Fruit fly (Drosophila melanogaster): Measurements from ENCODE around the gene CG42399.

dm6 chr2L:161453-162175 lies 8.5 kb upstream of the CG42399 start:
- TF ChIP-seq CG17806 (tag; optimal IDR thresholded peaks at IDR 0.05): no peak
- peak; percentile 2 for TF ChIP-seq Pif1A (GFP tag; optimal IDR thresholded peaks at IDR 0.05)
- TF ChIP-seq rn (GFP tag; IDR thresholded peaks at IDR 0.05): no peak
- no peak for TF ChIP-seq CG9948 (tag; optimal IDR thresholded peaks at IDR 0.05)
- peak; percentile 67 for TF ChIP-seq EcR (GFP tag; optimal IDR thresholded peaks at IDR 0.05)
- no peak for TF ChIP-seq CG10348 (GFP tag; IDR thresholded peaks at IDR 0.05)
- TF ChIP-seq CG15710 (tag; optimal IDR thresholded peaks at IDR 0.05): peak; percentile 23
- peak; percentile 19 for TF ChIP-seq Snoo (tag; optimal IDR thresholded peaks at IDR 0.05)
- TF ChIP-seq Ets98B (GFP tag; IDR thresholded peaks at IDR 0.05): no peak
- no peak for TF ChIP-seq CG12605 (GFP tag; IDR thresholded peaks at IDR 0.05)
- no peak for TF ChIP-seq fd96Ca (GFP tag; IDR thresholded peaks at IDR 0.05)
- TF ChIP-seq CG13204 (GFP tag; optimal IDR thresholded peaks at IDR 0.05): peak; percentile 28
- peak; percentile 29 for TF ChIP-seq CG34367 (tag; optimal IDR thresholded peaks at IDR 0.05)
